Worm (Caenorhabditis elegans) whole organism, L1 larva: Measurements from ENCODE around the gene T21B4.3.
A peak's percentile ranks its signal among the peaks of the same experiment; 100 is the strongest.

Source experiments
- Y116A8C.19 ChIP-seq: sonication (generic microtip); optimal IDR thresholded peaks from 2 replicates; lab custom pipeline; 2016; ENCODE audit warnings: missing compliant biosample characterization, missing genetic modification characterization, borderline replicate concordance
- aha-1 ChIP-seq: fragments of 150-350 bp; optimal IDR thresholded peaks from 2 replicates; lab custom pipeline; 2014; ENCODE audit warnings: missing biosample characterization, missing genetic modification characterization
- aly-2 ChIP-seq: fragments of 150-350 bp; optimal IDR thresholded peaks from 2 replicates; lab custom pipeline; 2014; ENCODE audit warnings: missing biosample characterization, missing genetic modification characterization
- ama-1 ChIP-seq: fragments of 150-350 bp; optimal IDR thresholded peaks from 2 replicates; lab custom pipeline; 2014
- blmp-1 ChIP-seq: fragments of 150-350 bp; optimal IDR thresholded peaks from 2 replicates; lab custom pipeline; 2014; ENCODE audit warnings: missing biosample characterization, missing genetic modification characterization
- ceh-90 ChIP-seq: sonication (generic microtip); optimal IDR thresholded peaks from 2 replicates; lab custom pipeline; 2016; ENCODE audit warnings: missing genetic modification characterization, missing compliant biosample characterization
- dsc-1 ChIP-seq: sonication (generic microtip); optimal IDR thresholded peaks from 2 replicates; lab custom pipeline; 2016; ENCODE audit warnings: mild to moderate bottlenecking, missing genetic modification characterization, missing compliant biosample characterization
- efl-1 ChIP-seq, 4 experiments: fragments of 150-350 bp; optimal IDR thresholded peaks in 3 of 4; peaks in 1 of 4; 1 replicate in 1 of 4; 2 replicates in 3 of 4; lab custom pipeline; 2014; ENCODE audit warnings: missing biosample characterization in 2 of 4, missing genetic modification characterization in 2 of 4, missing genetic modification reagents in 2 of 4
- egl-13 ChIP-seq: sonication (generic microtip); optimal IDR thresholded peaks from 2 replicates; lab custom pipeline; 2016; ENCODE audit warnings: missing genotype, missing genetic modification reagents, missing genetic modification characterization, missing compliant biosample characterization
- ets-5 ChIP-seq: fragments of 200-800 bp; sonication (Bioruptor generic); IDR thresholded peaks from 2 replicates; pipeline ENCODE4 v1.3.6; 2022; ENCODE audit warnings: missing genetic modification characterization, missing compliant biosample characterization
- fkh-10 ChIP-seq: sonication (generic microtip); optimal IDR thresholded peaks from 2 replicates; lab custom pipeline; 2017; ENCODE audit warnings: missing biosample characterization, missing genetic modification reagents, missing genetic modification characterization
- fkh-4 ChIP-seq: sonication (generic microtip); optimal IDR thresholded peaks from 2 replicates; lab custom pipeline; 2016; ENCODE audit warnings: missing compliant biosample characterization, missing genetic modification characterization, borderline replicate concordance
- fkh-8 ChIP-seq: sonication (generic microtip); optimal IDR thresholded peaks from 2 replicates; lab custom pipeline; 2016; ENCODE audit warnings: mild to moderate bottlenecking, missing genetic modification characterization, missing compliant biosample characterization
- hlh-4 ChIP-seq: sonication (generic microtip); optimal IDR thresholded peaks from 2 replicates; lab custom pipeline; 2016; ENCODE audit warnings: mild to moderate bottlenecking, missing genetic modification characterization, missing compliant biosample characterization
- irx-1 ChIP-seq: sonication (generic microtip); optimal IDR thresholded peaks from 2 replicates; lab custom pipeline; 2016; ENCODE audit warnings: missing genetic modification characterization, missing compliant biosample characterization
- isw-1 ChIP-seq: fragments of 200-800 bp; sonication (Bioruptor generic); IDR thresholded peaks from 2 replicates; pipeline ENCODE4 v1.3.6; 2022; ENCODE audit warnings: missing genetic modification characterization, missing compliant biosample characterization
- jun-1 ChIP-seq: fragments of 150-350 bp; optimal IDR thresholded peaks from 2 replicates; lab custom pipeline; 2014; ENCODE audit warnings: missing biosample characterization, missing genetic modification reagents, missing genetic modification characterization
- lin-14 ChIP-seq: fragments of 200-800 bp; sonication (Bioruptor generic); optimal IDR thresholded peaks from 2 replicates; lab custom pipeline; 2018; ENCODE audit warnings: mild to moderate bottlenecking, missing genetic modification characterization, moderate library complexity, missing compliant biosample characterization
- lin-35 ChIP-seq, 2 experiments: fragments of 150-350 bp; optimal IDR thresholded peaks; 2 replicates each; lab custom pipeline; 2014; ENCODE audit warnings: missing biosample characterization in 2 of 2, missing genetic modification characterization in 2 of 2, missing genetic modification reagents in 2 of 2
- lsy-2 ChIP-seq, 2 experiments: fragments of 150-350 bp; optimal IDR thresholded peaks; 2 replicates each; lab custom pipeline; 2014; ENCODE audit warnings: missing biosample characterization in 2 of 2, missing genetic modification characterization in 2 of 2
- nhr-11 ChIP-seq: fragments of 150-350 bp; optimal IDR thresholded peaks from 2 replicates; lab custom pipeline; 2014; ENCODE audit warnings: missing biosample characterization, missing genetic modification characterization
- nhr-12 ChIP-seq: sonication (generic microtip); optimal IDR thresholded peaks from 2 replicates; lab custom pipeline; 2017; ENCODE audit warnings: missing biosample characterization, missing genetic modification characterization
- nhr-20 ChIP-seq: sonication (generic microtip); optimal IDR thresholded peaks from 2 replicates; lab custom pipeline; 2016; ENCODE audit warnings: mild to moderate bottlenecking, missing genetic modification characterization, missing compliant biosample characterization
- nhr-71 ChIP-seq: sonication (generic microtip); optimal IDR thresholded peaks from 2 replicates; lab custom pipeline; 2016; ENCODE audit warnings: mild to moderate bottlenecking, missing genetic modification characterization, moderate library complexity, missing compliant biosample characterization
- nhr-76 ChIP-seq: sonication (generic microtip); optimal IDR thresholded peaks from 2 replicates; lab custom pipeline; 2017; ENCODE audit warnings: missing biosample characterization, missing genetic modification characterization
- nhr-85 ChIP-seq: sonication (generic microtip); peaks from one replicate; lab custom pipeline; 2016; ENCODE audit warnings: missing genetic modification characterization, inconsistent platforms, missing compliant biosample characterization
- nhr-90 ChIP-seq: sonication (generic microtip); optimal IDR thresholded peaks from 2 replicates; lab custom pipeline; 2016; ENCODE audit warnings: mild to moderate bottlenecking, missing genetic modification characterization, missing compliant biosample characterization; ENCODE audit not compliant: poor library complexity
- pax-3 ChIP-seq: fragments of 200-800 bp; sonication (Bioruptor generic); optimal IDR thresholded peaks from 2 replicates; lab custom pipeline; 2018; ENCODE audit warnings: mild to moderate bottlenecking, missing genetic modification characterization, moderate library complexity, missing compliant biosample characterization
- skn-1 ChIP-seq: fragments of 150-350 bp; optimal IDR thresholded peaks from 2 replicates; lab custom pipeline; 2014; ENCODE audit warnings: missing biosample characterization, missing genetic modification characterization
- snpc-4 ChIP-seq: fragments of 150-350 bp; optimal IDR thresholded peaks from 2 replicates; lab custom pipeline; 2014; ENCODE audit warnings: missing biosample characterization, missing genetic modification characterization
- sox-4 ChIP-seq: sonication (generic microtip); optimal IDR thresholded peaks from 2 replicates; lab custom pipeline; 2016; ENCODE audit warnings: missing genetic modification characterization, missing compliant biosample characterization
- unc-98 ChIP-seq: fragments of 200-800 bp; sonication (Bioruptor generic); IDR thresholded peaks from 2 replicates; pipeline ENCODE4 v1.3.6; 2022; ENCODE audit warnings: missing genetic modification characterization, missing compliant biosample characterization
- ztf-11 ChIP-seq, 2 experiments: sonication (generic microtip); optimal IDR thresholded peaks; 2 replicates each; lab custom pipeline; 2016 to 2017; ENCODE audit warnings: missing genetic modification characterization in 2 of 2, missing biosample characterization in 1 of 2, missing compliant biosample characterization in 1 of 2
- ztf-4 ChIP-seq: fragments of 150-350 bp; optimal IDR thresholded peaks from 2 replicates; lab custom pipeline; 2014; ENCODE audit warnings: missing biosample characterization, missing genetic modification characterization

Gene T21B4.3

ce11 chrII:12491936-12492335 is 4.9 kb downstream of the T21B4.3 start, which contains the start of gene srz-6 (continued):
- TF ChIP-seq efl-1 (optimal IDR thresholded peaks at IDR 0.05; lab: Kevin White, UChicago) (no peak), efl-1 (GFP tag; optimal IDR thresholded peaks at IDR 0.05 in 1 of 2; lab: Kevin White, UChicago) (no peak)

DNA sequence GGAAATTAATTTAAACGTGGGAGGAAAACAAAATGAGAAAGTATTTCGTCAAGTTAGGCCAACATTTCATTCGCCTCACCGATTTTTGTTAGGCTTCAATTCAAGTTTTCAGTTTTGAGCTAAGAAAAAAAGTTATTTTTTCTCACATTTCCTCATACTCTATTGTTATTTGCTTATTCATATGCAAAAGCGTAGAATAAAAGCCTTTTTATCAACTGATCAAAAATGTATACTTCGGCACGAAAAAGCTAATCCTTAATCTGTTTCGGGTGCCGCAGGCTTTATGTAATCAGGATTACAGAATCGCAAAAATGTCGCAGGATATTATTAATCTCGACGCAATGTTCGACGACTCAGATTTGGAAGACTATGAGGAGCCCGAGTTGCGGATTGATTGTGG is 7.0 kb downstream of the T21B4.3 start, which contains the start of gene T21B4.15:
T21B4.15 (plus strand) TSS at position 301 of the 400 bp plus-strand sequence.
- TF ChIP-seq ets-5 (no peak), nhr-76 (tag; lab: Kevin White, UChicago) (no peak), dsc-1 (tag; lab: Kevin White, UChicago) (peak; percentile 53), nhr-71 (tag; lab: Kevin White, UChicago) (no peak), ceh-90 (no peak), irx-1 (tag; lab: Kevin White, UChicago) (no peak), lin-35 (GFP tag; optimal IDR thresholded peaks at IDR 0.05; lab: Kevin White, UChicago) (no peak), lsy-2 (tag; optimal IDR thresholded peaks at IDR 0.05; lab: Kevin White, UChicago) (no peak), unc-98 (GFP tag; lab: Robert Waterston, UW) (no peak), isw-1 (no peak), fkh-4 (tag; lab: Kevin White, UChicago) (no peak), lin-14 (peak; percentile 25), jun-1 (no peak), ama-1 (lab: Kevin White, UChicago) (no peak), Y116A8C.19 (tag; lab: Kevin White, UChicago) (no peak), snpc-4 (tag; lab: Kevin White, UChicago) (no peak)
- TF ChIP-seq, all 84 proteins: peak for 2

DNA sequence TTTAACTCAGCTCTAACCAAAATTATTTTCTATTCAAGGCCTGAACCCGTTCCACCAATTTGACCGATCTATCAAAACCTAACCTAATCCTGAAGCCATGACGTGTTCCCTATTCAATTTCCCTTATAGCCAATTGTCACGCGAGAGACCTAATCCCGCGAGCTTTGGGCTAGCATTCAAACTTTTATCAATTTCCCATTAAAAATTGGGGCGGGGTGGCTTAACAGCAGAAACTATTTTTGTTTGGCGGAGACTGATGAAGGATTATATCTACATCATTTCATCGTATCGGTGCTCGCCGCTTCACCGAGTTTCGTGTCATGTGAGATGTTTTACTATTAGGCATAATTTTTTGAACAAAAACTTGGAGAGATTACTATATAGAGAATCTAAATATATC is 8.1 kb downstream of the T21B4.3 start:
- peak; percentile 77 for TF ChIP-seq fkh-8 (tag; lab: Kevin White, UChicago)
- peak; percentile 52 for TF ChIP-seq sox-4
- peak; percentile 90 for TF ChIP-seq dsc-1 (tag; lab: Kevin White, UChicago)
- peak; percentile 60 for TF ChIP-seq pax-3 (tag; lab: Kevin White, UChicago)
- TF ChIP-seq efl-1 (optimal IDR thresholded peaks at IDR 0.05; lab: Kevin White, UChicago), result no peak
- TF ChIP-seq efl-1 (GFP tag; optimal IDR thresholded peaks at IDR 0.05 in 1 of 2; lab: Kevin White, UChicago), result no peak
- TF ChIP-seq, all 84 proteins: peak for 4

DNA sequence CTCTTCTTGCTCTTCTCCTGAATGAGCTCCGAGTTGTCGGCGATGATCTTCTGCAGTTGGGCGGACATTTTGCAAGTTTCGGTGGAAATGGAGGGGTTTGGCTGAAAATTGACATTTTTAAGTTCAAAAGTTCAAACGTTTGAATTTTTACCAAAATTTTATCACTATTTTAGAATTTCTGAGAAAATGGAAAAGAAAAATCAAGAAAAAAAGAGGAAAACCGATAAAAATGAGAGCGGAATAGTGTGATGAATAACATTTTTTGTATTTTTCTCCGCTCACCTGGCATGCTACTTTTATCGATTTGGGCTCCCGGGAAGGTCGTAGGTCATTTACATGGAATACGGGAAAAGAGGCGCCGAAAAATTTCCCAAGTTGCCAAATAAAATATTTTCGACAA is 11.8 kb downstream of the T21B4.3 start, which contains the start of gene F15A4.10:
F15A4.10 (minus strand) TSS at position 101 of the 400 bp plus-strand sequence.
- TF ChIP-seq ztf-11 (tag; optimal IDR thresholded peaks at IDR 0.05; lab: Kevin White, UChicago) (no peak), nhr-85 (tag; lab: Kevin White, UChicago) (peak; percentile 29)

DNA sequence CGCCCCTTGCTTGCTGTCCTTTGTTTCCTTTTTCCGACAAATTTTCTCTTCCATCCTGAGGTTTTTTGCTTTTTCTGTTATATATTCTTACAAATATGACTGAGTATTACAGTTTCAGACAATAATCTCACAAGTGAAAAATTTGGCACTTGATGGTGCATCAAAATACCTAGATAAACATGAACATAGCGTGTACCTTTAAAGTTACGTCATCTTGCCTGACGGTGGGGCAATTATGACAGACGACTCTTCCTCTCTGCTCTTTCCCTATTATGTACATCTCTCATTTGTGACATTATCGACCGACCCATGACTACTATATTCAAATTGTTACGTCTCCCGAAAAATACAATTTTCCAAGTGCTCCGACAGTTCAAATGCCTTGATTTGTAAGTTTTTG is 14.3 kb downstream of the T21B4.3 start, which contains the start of gene fbxb-102:
fbxb-102 (plus strand) TSS at position 301 of the 400 bp plus-strand sequence.
- no peak for TF ChIP-seq blmp-1 (tag; lab: Kevin White, UChicago)
- no peak for TF ChIP-seq fkh-10 (GFP tag; lab: Kevin White, UChicago)
- no peak for TF ChIP-seq aha-1 (tag; lab: Kevin White, UChicago)
- no peak for TF ChIP-seq nhr-20 (tag; lab: Kevin White, UChicago)
- TF ChIP-seq ztf-11 (tag; optimal IDR thresholded peaks at IDR 0.05; lab: Kevin White, UChicago), result no peak
- no peak for TF ChIP-seq nhr-11 (tag; lab: Kevin White, UChicago)
- no peak for TF ChIP-seq hlh-4
- no peak for TF ChIP-seq jun-1
- no peak for TF ChIP-seq skn-1 (tag; lab: Kevin White, UChicago)
- no peak for TF ChIP-seq egl-13 (tag; lab: Kevin White, UChicago)
- TF ChIP-seq ztf-4 (tag; lab: Kevin White, UChicago), result no peak
- no peak for TF ChIP-seq ama-1 (lab: Kevin White, UChicago)
- no peak for TF ChIP-seq aly-2 (tag; lab: Kevin White, UChicago)
- TF ChIP-seq dsc-1 (tag; lab: Kevin White, UChicago), result no peak
- no peak for TF ChIP-seq ets-5
- no peak for TF ChIP-seq nhr-90 (tag; lab: Kevin White, UChicago)
- no peak for TF ChIP-seq nhr-12 (tag; lab: Kevin White, UChicago)
